Worm (Caenorhabditis elegans) whole organism, young adult: ENCODE results near the gene smap-1.

Source experiments
- B0019.2 ChIP-seq: fragments of 200-800 bp; sonication (Bioruptor generic); conservative IDR thresholded peaks from 2 replicates; pipeline ENCODE4 v1.3.6; 2022; ENCODE audit warnings: missing genetic modification reagents, missing genetic modification characterization, missing compliant biosample characterization
- B0261.1 ChIP-seq: sonication (generic microtip); optimal IDR thresholded peaks from 2 replicates; lab custom pipeline; 2016; ENCODE audit warnings: mild to moderate bottlenecking, missing genetic modification characterization, moderate library complexity, missing compliant biosample characterization
- B0336.3 ChIP-seq: fragments of 200-800 bp; sonication (Bioruptor generic); IDR thresholded peaks from 2 replicates; pipeline ENCODE4 v1.3.6; 2022; ENCODE audit warnings: missing genetic modification characterization, missing compliant biosample characterization
- D2030.7 ChIP-seq: fragments of 200-800 bp; sonication (Bioruptor generic); IDR thresholded peaks from 2 replicates; pipeline ENCODE4 v1.3.6; 2022; ENCODE audit warnings: missing genetic modification reagents, missing genetic modification characterization, missing compliant biosample characterization
- F10E7.11 ChIP-seq: sonication (generic microtip); optimal IDR thresholded peaks from 2 replicates; lab custom pipeline; 2017; ENCODE audit warnings: mild to moderate bottlenecking, missing genetic modification characterization, moderate library complexity, missing compliant biosample characterization
- F22D6.2 ChIP-seq: sonication (generic microtip); optimal IDR thresholded peaks from 2 replicates; lab custom pipeline; 2016; ENCODE audit warnings: mild to moderate bottlenecking, missing genetic modification characterization, missing compliant biosample characterization
- F23B12.7 ChIP-seq: sonication (generic microtip); optimal IDR thresholded peaks from 2 replicates; lab custom pipeline; 2017; ENCODE audit warnings: missing genetic modification characterization, mild to moderate bottlenecking, missing compliant biosample characterization, antibody characterized with exemption, moderate library complexity; ENCODE audit not compliant: insufficient read depth
- F37B4.10 ChIP-seq: fragments of 200-800 bp; sonication (Bioruptor generic); IDR thresholded peaks from 2 replicates; pipeline ENCODE4 v1.3.6; 2022; ENCODE audit warnings: missing genetic modification characterization, missing compliant biosample characterization
- K12H6.12 ChIP-seq: fragments of 200-800 bp; sonication (Bioruptor generic); optimal IDR thresholded peaks from 2 replicates; lab custom pipeline; 2018; ENCODE audit warnings: mild to moderate bottlenecking, missing genetic modification characterization, missing compliant biosample characterization
- Y56A3A.18 ChIP-seq: fragments of 200-800 bp; sonication (Bioruptor generic); IDR thresholded peaks from 2 replicates; pipeline ENCODE4 v1.3.6; 2022; ENCODE audit warnings: missing genetic modification reagents, missing genetic modification characterization, missing compliant biosample characterization
- Y67H2A.10 ChIP-seq: fragments of 200-800 bp; sonication (Bioruptor generic); conservative IDR thresholded peaks from 2 replicates; pipeline ENCODE4 v1.3.6; 2022; ENCODE audit warnings: missing genetic modification reagents, missing genetic modification characterization, missing compliant biosample characterization
- Y95B8A.8 ChIP-seq: fragments of 200-800 bp; sonication (Bioruptor generic); IDR thresholded peaks from 2 replicates; pipeline ENCODE4 v1.3.6; 2022; ENCODE audit warnings: missing genetic modification reagents, missing genetic modification characterization, missing compliant biosample characterization
- ZK185.1 ChIP-seq: sonication (generic microtip); optimal IDR thresholded peaks from 2 replicates; lab custom pipeline; 2016; ENCODE audit warnings: mild to moderate bottlenecking, missing genetic modification characterization, missing compliant biosample characterization; ENCODE audit not compliant: poor library complexity, severe bottlenecking
- akir-1 ChIP-seq: fragments of 200-800 bp; sonication (Bioruptor generic); optimal IDR thresholded peaks from 2 replicates; lab custom pipeline; 2018; ENCODE audit warnings: mild to moderate bottlenecking, missing genetic modification characterization, moderate library complexity, missing compliant biosample characterization
- atf-7 ChIP-seq: sonication (generic microtip); optimal IDR thresholded peaks from 2 replicates; lab custom pipeline; 2017; ENCODE audit warnings: mild to moderate bottlenecking, missing genetic modification characterization, missing compliant biosample characterization
- attf-3 ChIP-seq: fragments of 200-800 bp; sonication (Bioruptor generic); conservative IDR thresholded peaks from 2 replicates; pipeline ENCODE4 v1.3.6; 2022; ENCODE audit warnings: missing genetic modification reagents, missing genetic modification characterization, missing compliant biosample characterization
- attf-5 ChIP-seq: fragments of 200-800 bp; sonication (Bioruptor generic); optimal IDR thresholded peaks from 2 replicates; lab custom pipeline; 2018; ENCODE audit warnings: mild to moderate bottlenecking, missing genetic modification characterization, missing compliant biosample characterization
- ccch-3 ChIP-seq: fragments of 200-800 bp; sonication (Bioruptor generic); optimal IDR thresholded peaks from 2 replicates; lab custom pipeline; 2018; ENCODE audit warnings: mild to moderate bottlenecking, missing genetic modification characterization, missing compliant biosample characterization
- cebp-2 ChIP-seq: fragments of 200-800 bp; sonication (Bioruptor generic); IDR thresholded peaks from 2 replicates; pipeline ENCODE4 v1.3.6; 2022; ENCODE audit warnings: missing genetic modification characterization, missing compliant biosample characterization
- ceh-79 ChIP-seq: sonication (generic microtip); optimal IDR thresholded peaks from 2 replicates; lab custom pipeline; 2017; ENCODE audit warnings: mild to moderate bottlenecking, missing genetic modification characterization, missing compliant biosample characterization
- chd-7 ChIP-seq: sonication (generic microtip); optimal IDR thresholded peaks from 2 replicates; lab custom pipeline; 2016; ENCODE audit warnings: mild to moderate bottlenecking, missing genetic modification characterization, moderate library complexity, missing compliant biosample characterization
- dox-1 ChIP-seq: fragments of 200-800 bp; sonication (Bioruptor generic); IDR thresholded peaks from 2 replicates; pipeline ENCODE4 v1.3.6; 2022; ENCODE audit warnings: missing genetic modification reagents, missing genetic modification characterization, missing compliant biosample characterization
- dpff-1 ChIP-seq: sonication (generic microtip); optimal IDR thresholded peaks from 2 replicates; lab custom pipeline; 2017; ENCODE audit warnings: mild to moderate bottlenecking, missing genetic modification characterization, missing compliant biosample characterization
- efl-1 ChIP-seq: fragments of 150-350 bp; optimal IDR thresholded peaks from 2 replicates; lab custom pipeline; 2014; ENCODE audit warnings: missing biosample characterization, missing genetic modification reagents, missing genetic modification characterization
- ekl-4 ChIP-seq: fragments of 200-800 bp; sonication (Bioruptor generic); IDR thresholded peaks from 2 replicates; pipeline ENCODE4 v1.3.6; 2022; ENCODE audit warnings: missing genetic modification reagents, missing genetic modification characterization, missing compliant biosample characterization
- him-1 ChIP-seq: sonication (generic microtip); optimal IDR thresholded peaks from 2 replicates; lab custom pipeline; 2016; ENCODE audit warnings: missing genotype, missing genetic modification reagents, missing genetic modification characterization, missing compliant biosample characterization
- hrde-1 ChIP-seq: sonication (generic microtip); optimal IDR thresholded peaks from 2 replicates; lab custom pipeline; 2016; ENCODE audit warnings: missing genetic modification characterization, mild to moderate bottlenecking, missing compliant biosample characterization, moderate library complexity, missing genotype, missing genetic modification reagents, borderline replicate concordance
- lag-1 ChIP-seq: fragments of 200-800 bp; sonication (Bioruptor generic); IDR thresholded peaks from 2 replicates; pipeline ENCODE4 v1.3.6; 2022; ENCODE audit warnings: missing genetic modification reagents, missing genetic modification characterization, missing compliant biosample characterization
- let-526 ChIP-seq: fragments of 200-800 bp; sonication (Bioruptor generic); IDR thresholded peaks from 2 replicates; pipeline ENCODE4 v1.3.6; 2022; ENCODE audit warnings: missing genetic modification reagents, missing genetic modification characterization, missing compliant biosample characterization
- lin-35 ChIP-seq, 3 experiments: fragments of 150-350 bp in 2 of 3; sonication (generic microtip) in 1 of 3; optimal IDR thresholded peaks; 2 replicates each; lab custom pipeline; 2014 to 2018; ENCODE audit warnings: missing biosample characterization in 3 of 3, missing genetic modification characterization in 3 of 3, missing genetic modification reagents in 3 of 3
- lsy-27 ChIP-seq: sonication (generic microtip); optimal IDR thresholded peaks from 2 replicates; lab custom pipeline; 2017; ENCODE audit warnings: missing genetic modification characterization, mild to moderate bottlenecking, missing compliant biosample characterization, antibody characterized with exemption, missing genotype, borderline replicate concordance; ENCODE audit not compliant: insufficient read depth
- madf-8 ChIP-seq: fragments of 200-800 bp; sonication (Bioruptor generic); conservative IDR thresholded peaks from 2 replicates; pipeline ENCODE4 v1.3.6; 2022; ENCODE audit warnings: missing genetic modification reagents, missing genetic modification characterization, missing compliant biosample characterization
- mes-4 ChIP-seq: sonication (generic microtip); optimal IDR thresholded peaks from 2 replicates; lab custom pipeline; 2016; ENCODE audit warnings: missing genotype, missing genetic modification characterization, missing compliant biosample characterization
- mxl-1 ChIP-seq: sonication (generic microtip); optimal IDR thresholded peaks from 2 replicates; lab custom pipeline; 2016; ENCODE audit warnings: missing genetic modification characterization, missing compliant biosample characterization
- nhr-120 ChIP-seq: fragments of 200-800 bp; sonication (Bioruptor generic); IDR thresholded peaks from 2 replicates; pipeline ENCODE4 v1.3.6; 2022; ENCODE audit warnings: missing genetic modification characterization, missing compliant biosample characterization
- nhr-80 ChIP-seq: sonication (generic microtip); optimal IDR thresholded peaks from 2 replicates; lab custom pipeline; 2016; ENCODE audit warnings: missing genetic modification characterization, missing compliant biosample characterization
- pha-4 ChIP-seq: fragments of 150-350 bp; sonication (generic microtip); optimal IDR thresholded peaks from 2 replicates; lab custom pipeline; 2014; ENCODE audit warnings: missing biosample characterization, missing genetic modification reagents, missing genetic modification characterization
- rcor-1 ChIP-seq: fragments of 200-800 bp; sonication (Bioruptor generic); IDR thresholded peaks from 2 replicates; pipeline ENCODE4 v1.3.6; 2022; ENCODE audit warnings: missing genetic modification reagents, missing genetic modification characterization, missing compliant biosample characterization
- rec-8 ChIP-seq, 2 experiments: sonication (generic microtip); optimal IDR thresholded peaks; 2 replicates each; lab custom pipeline; 2016; ENCODE audit warnings: mild to moderate bottlenecking in 2 of 2, missing genetic modification characterization in 2 of 2, missing genetic modification reagents in 2 of 2, missing genotype in 2 of 2, missing biosample characterization in 1 of 2, missing compliant biosample characterization in 1 of 2, moderate library complexity in 1 of 2
- rpc-1 ChIP-seq, 2 experiments: fragments of 150-350 bp in 1 of 2; sonication (generic microtip) in 1 of 2; optimal IDR thresholded peaks; 2 replicates each; lab custom pipeline; 2014 to 2018; ENCODE audit warnings: missing biosample characterization in 1 of 2, missing genetic modification characterization in 1 of 2, missing genetic modification reagents in 1 of 2, missing genotype in 1 of 2
- sdz-38 ChIP-seq: sonication (generic microtip); optimal IDR thresholded peaks from 2 replicates; lab custom pipeline; 2016; ENCODE audit warnings: missing genotype, missing genetic modification characterization, missing compliant biosample characterization
- snpc-1.3 ChIP-seq: sonication (generic microtip); optimal IDR thresholded peaks from 2 replicates; lab custom pipeline; 2017; ENCODE audit warnings: missing genetic modification characterization, mild to moderate bottlenecking, missing compliant biosample characterization, antibody characterized with exemption, moderate library complexity, missing genotype, missing genetic modification reagents; ENCODE audit not compliant: insufficient read depth
- snpc-3.4 ChIP-seq: sonication (generic microtip); optimal IDR thresholded peaks from 2 replicates; lab custom pipeline; 2017; ENCODE audit warnings: missing genetic modification characterization, mild to moderate bottlenecking, missing compliant biosample characterization, antibody characterized with exemption, moderate library complexity, missing genotype, missing genetic modification reagents
- tbp1 ChIP-seq: fragments of 200-800 bp; sonication (Bioruptor generic); optimal IDR thresholded peaks from 2 replicates; lab custom pipeline; 2018; ENCODE audit warnings: mild to moderate bottlenecking, missing genetic modification characterization, missing compliant biosample characterization
- unc-62 ChIP-seq: fragments of 150-350 bp; optimal IDR thresholded peaks from 2 replicates; lab custom pipeline; 2014; ENCODE audit warnings: missing biosample characterization, missing genetic modification reagents, missing genetic modification characterization
- xnd-1 ChIP-seq: sonication (generic microtip); optimal IDR thresholded peaks from 2 replicates; lab custom pipeline; 2016; ENCODE audit warnings: missing genotype, missing genetic modification reagents, missing genetic modification characterization, missing compliant biosample characterization
- zfh-2 ChIP-seq: fragments of 200-800 bp; sonication (Bioruptor generic); conservative IDR thresholded peaks from 2 replicates; pipeline ENCODE4 v1.3.6; 2022; ENCODE audit warnings: missing genetic modification reagents, missing genetic modification characterization, missing compliant biosample characterization
- ztf-25 ChIP-seq: fragments of 200-800 bp; sonication (Bioruptor generic); IDR thresholded peaks from 2 replicates; pipeline ENCODE4 v1.3.6; 2022; ENCODE audit warnings: missing genetic modification reagents, missing genetic modification characterization, missing compliant biosample characterization

Gene smap-1

DNA sequence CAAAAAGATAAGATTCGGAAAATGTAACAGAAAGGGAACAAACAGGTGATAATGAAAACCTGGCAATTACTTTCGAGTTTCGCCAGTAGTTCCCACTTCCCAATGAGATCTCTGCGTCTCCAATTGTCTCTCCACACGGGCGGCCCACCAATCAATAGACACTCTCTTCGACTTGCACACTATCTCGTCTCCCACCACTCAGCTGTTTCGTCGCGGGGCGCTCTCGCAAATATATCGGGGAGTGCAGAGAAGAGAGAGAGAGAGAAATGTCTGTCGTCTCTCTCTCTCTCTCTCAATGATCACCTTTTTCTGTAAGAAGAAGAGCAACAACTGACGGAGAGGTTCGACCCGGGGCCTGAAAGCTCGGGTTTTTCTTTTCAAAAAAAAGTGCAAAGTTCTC, 19.4 kb downstream of the smap-1 start (continued):
- TF ChIP-seq pha-4 (tag; lab: Kevin White, UChicago) (no peak), dox-1 (GFP tag; lab: Robert Waterston, UW) (peak; percentile 88), unc-62 (GFP tag; lab: Kevin White, UChicago) (no peak), lin-35 (GFP tag; optimal IDR thresholded peaks at IDR 0.05; lab: Kevin White, UChicago) (peak in 1 of 3 experiments; percentile 63), Y67H2A.10 (GFP tag; lab: Robert Waterston, UW) (peak; percentile 61; the same call in 1 of the 2 replicates), K12H6.12 (tag; lab: Kevin White, UChicago) (peak; percentile 72), him-1 (tag; lab: Kevin White, UChicago) (no peak), sdz-38 (tag; lab: Kevin White, UChicago) (no peak), xnd-1 (tag; lab: Kevin White, UChicago) (no peak), rcor-1 (peak; percentile 68), rec-8 (tag; optimal IDR thresholded peaks at IDR 0.05; lab: Kevin White, UChicago) (no peak), rpc-1 (optimal IDR thresholded peaks at IDR 0.05; lab: Kevin White, UChicago) (no peak), rpc-1 (tag; optimal IDR thresholded peaks at IDR 0.05; lab: Kevin White, UChicago) (no peak), ekl-4 (GFP tag; lab: Robert Waterston, UW) (peak; percentile 78), cebp-2 (GFP tag; lab: Robert Waterston, UW) (no peak), ceh-79 (tag; lab: Kevin White, UChicago) (no peak), B0019.2 (no peak), zfh-2 (GFP tag; lab: Robert Waterston, UW) (peak; percentile 95), F10E7.11 (tag; lab: Kevin White, UChicago) (no peak), mes-4 (tag; lab: Kevin White, UChicago) (no peak), chd-7 (tag; lab: Kevin White, UChicago) (peak; percentile 83), hrde-1 (tag; lab: Kevin White, UChicago) (no peak), F23B12.7 (tag; lab: Kevin White, UChicago) (no peak), lag-1 (GFP tag; lab: Robert Waterston, UW) (no peak), snpc-1.3 (tag; lab: Kevin White, UChicago) (no peak), attf-5 (GFP tag; lab: Kevin White, UChicago) (peak; percentile 81), ccch-3 (GFP tag; lab: Kevin White, UChicago) (no peak), attf-3 (no peak), B0261.1 (no peak), Y95B8A.8 (GFP tag; lab: Robert Waterston, UW) (0 out of 2 replicates have a peak, but pooled peaks have one; percentile 25), F22D6.2 (tag; lab: Kevin White, UChicago) (no peak), let-526 (GFP tag; lab: Robert Waterston, UW) (no peak), ZK185.1 (peak; percentile 42), nhr-120 (no peak), D2030.7 (no peak), dpff-1 (tag; lab: Kevin White, UChicago) (no peak), mxl-1 (tag; lab: Kevin White, UChicago) (no peak), snpc-3.4 (tag; lab: Kevin White, UChicago) (no peak), nhr-80 (tag; lab: Kevin White, UChicago) (peak; percentile 95), lsy-27 (tag; lab: Kevin White, UChicago) (no peak), B0336.3 (GFP tag; lab: Robert Waterston, UW) (peak; percentile 81), akir-1 (GFP tag; lab: Kevin White, UChicago) (no peak), tbp1 (peak; percentile 58), madf-8 (GFP tag; lab: Robert Waterston, UW) (no peak), efl-1 (GFP tag; lab: Kevin White, UChicago) (peak; percentile 17), ztf-25 (no peak), Y56A3A.18 (GFP tag; lab: Robert Waterston, UW) (0 out of 2 replicates have a peak, but pooled peaks have one; percentile 19), F37B4.10 (no peak), atf-7 (tag; lab: Kevin White, UChicago) (peak; percentile 80)
